Fruit fly (Drosophila melanogaster) whole organism, embryonic: ENCODE results near the gene CG15814.

ENCODE experiments used
- ATbp ChIP-seq: fragments of 200-800 bp; sonication (Bioruptor generic); optimal IDR thresholded peaks from 2 replicates; lab custom pipeline; 2017; ENCODE audit warnings: missing biosample characterization, mild to moderate bottlenecking, missing genetic modification characterization, missing genetic modification reagents
- Aef1 ChIP-seq: fragments of 200-800 bp; sonication (Bioruptor generic); IDR thresholded peaks from 3 replicates; pipeline ENCODE4 v1.3.6; 2022; ENCODE audit warnings: missing biosample characterization, missing genetic modification characterization
- Atf6 ChIP-seq: fragments of 200-800 bp; sonication (Bioruptor generic); IDR thresholded peaks from 2 replicates; pipeline ENCODE4 v1.3.6; 2022; ENCODE audit warnings: missing biosample characterization, missing genetic modification characterization
- Bdp1 ChIP-seq: fragments of 200-800 bp; sonication (Bioruptor generic); optimal IDR thresholded peaks from 3 replicates; lab custom pipeline; 2016; ENCODE audit warnings: missing biosample characterization, missing genetic modification characterization
- CG11247 ChIP-seq: fragments of 200-800 bp; sonication (Bioruptor generic); IDR thresholded peaks from 2 replicates; pipeline ENCODE4 v1.3.6; 2022; ENCODE audit warnings: missing biosample characterization, missing genetic modification characterization
- CG11456 ChIP-seq: fragments of 200-800 bp; sonication (Bioruptor generic); IDR thresholded peaks from 3 replicates; pipeline ENCODE4 v1.3.6; 2022; ENCODE audit warnings: missing biosample characterization, missing genetic modification characterization
- CG11696 ChIP-seq: fragments of 200-800 bp; sonication (Bioruptor generic); IDR thresholded peaks from 2 replicates; pipeline ENCODE4 v1.3.6; 2022; ENCODE audit warnings: missing biosample characterization, missing genetic modification characterization
- CG12942 ChIP-seq: fragments of 200-800 bp; sonication (Bioruptor generic); optimal IDR thresholded peaks from 3 replicates; lab custom pipeline; 2016; ENCODE audit warnings: missing biosample characterization, missing genetic modification characterization
- CG14014 ChIP-seq: fragments of 200-800 bp; sonication (Bioruptor generic); IDR thresholded peaks from 2 replicates; pipeline ENCODE4 v1.3.6; 2022; ENCODE audit warnings: missing biosample characterization, missing genetic modification characterization
- CG14050 ChIP-seq: fragments of 200-800 bp; sonication (Bioruptor generic); IDR thresholded peaks from 3 replicates; pipeline ENCODE4 v1.3.6; 2022; ENCODE audit warnings: missing biosample characterization, missing genetic modification characterization
- CG14965 ChIP-seq: fragments of 200-800 bp; sonication (Bioruptor generic); optimal IDR thresholded peaks from 2 replicates; lab custom pipeline; 2016; ENCODE audit warnings: missing biosample characterization, missing genetic modification characterization, borderline replicate concordance
- CG15073 ChIP-seq: fragments of 200-800 bp; sonication (Bioruptor generic); optimal IDR thresholded peaks from 2 replicates; lab custom pipeline; 2016; ENCODE audit warnings: missing biosample characterization, missing genetic modification characterization
- CG17328 ChIP-seq: fragments of 200-800 bp; sonication (Bioruptor generic); IDR thresholded peaks from 2 replicates; pipeline ENCODE4 v1.3.6; 2022; ENCODE audit warnings: missing biosample characterization, missing genetic modification characterization
- CG1792 ChIP-seq: fragments of 200-800 bp; sonication (Bioruptor generic); optimal IDR thresholded peaks from 2 replicates; lab custom pipeline; 2016; ENCODE audit warnings: missing biosample characterization, missing genetic modification characterization
- CG1832 ChIP-seq: fragments of 200-800 bp; sonication (Bioruptor generic); optimal IDR thresholded peaks from 2 replicates; lab custom pipeline; 2017; ENCODE audit warnings: missing biosample characterization, mild to moderate bottlenecking, missing genetic modification characterization, inconsistent platforms
- CG2202 ChIP-seq: fragments of 200-800 bp; sonication (Bioruptor generic); optimal IDR thresholded peaks from 2 replicates; lab custom pipeline; 2018; ENCODE audit warnings: missing biosample characterization, mild to moderate bottlenecking, missing genetic modification characterization
- CG32767 ChIP-seq: fragments of 200-800 bp; sonication (Bioruptor generic); IDR thresholded peaks from 2 replicates; pipeline ENCODE4 v1.3.6; 2022; ENCODE audit warnings: missing biosample characterization, missing genetic modification characterization
- CG34422 ChIP-seq: fragments of 200-800 bp; sonication (Bioruptor generic); IDR thresholded peaks from 3 replicates; pipeline ENCODE4 v1.3.6; 2022; ENCODE audit warnings: missing biosample characterization, missing genetic modification characterization
- CG42726 ChIP-seq: fragments of 200-800 bp; sonication (Bioruptor generic); IDR thresholded peaks from 2 replicates; pipeline ENCODE4 v1.3.6; 2022; ENCODE audit warnings: missing biosample characterization, missing genetic modification characterization; ENCODE audit not compliant: partially characterized antibody
- CG6791 ChIP-seq: fragments of 200-800 bp; sonication (Bioruptor generic); IDR thresholded peaks from 3 replicates; pipeline ENCODE4 v1.3.6; 2022; ENCODE audit warnings: missing biosample characterization, missing genetic modification characterization; ENCODE audit not compliant: partially characterized antibody
- CG8089 ChIP-seq: fragments of 200-800 bp; sonication (Bioruptor generic); optimal IDR thresholded peaks from 3 replicates; lab custom pipeline; 2016; ENCODE audit warnings: missing biosample characterization, missing genetic modification characterization
- CG8388 ChIP-seq: fragments of 200-800 bp; sonication (Bioruptor generic); optimal IDR thresholded peaks from 2 replicates; lab custom pipeline; 2019; ENCODE audit warnings: missing biosample characterization, mild to moderate bottlenecking, missing genetic modification characterization, moderate library complexity
- Chrac-16 ChIP-seq: fragments of 200-800 bp; sonication (Bioruptor generic); optimal IDR thresholded peaks from 3 replicates; lab custom pipeline; 2016; ENCODE audit warnings: missing biosample characterization, missing genetic modification characterization
- D19A ChIP-seq: fragments of 200-800 bp; optimal IDR thresholded peaks from 3 replicates; lab custom pipeline; 2019; ENCODE audit warnings: missing biosample characterization, mild to moderate bottlenecking, missing genetic modification characterization, moderate library complexity
- Dfd ChIP-seq, 2 experiments: fragments of >200 bp; optimal IDR thresholded peaks; 2 replicates each; lab custom pipeline; 2017; ENCODE audit warnings: missing biosample characterization in 2 of 2, missing genetic modification characterization in 2 of 2
- HLH54F ChIP-seq: fragments of 200-800 bp; sonication (Bioruptor generic); optimal IDR thresholded peaks from 3 replicates; lab custom pipeline; 2016; ENCODE audit warnings: missing biosample characterization, missing genetic modification characterization
- Kr ChIP-seq: fragments of 200-800 bp; sonication (Bioruptor generic); optimal IDR thresholded peaks from 2 replicates; lab custom pipeline; 2017; ENCODE audit warnings: missing biosample characterization, mild to moderate bottlenecking, missing genetic modification characterization
- Neu2 ChIP-seq: fragments of 200-800 bp; sonication (Bioruptor generic); optimal IDR thresholded peaks from 3 replicates; lab custom pipeline; 2016; ENCODE audit warnings: missing biosample characterization, missing genetic modification characterization, borderline replicate concordance
- Pdp1 ChIP-seq, 2 experiments: fragments of 200-800 bp; sonication (Bioruptor generic); optimal IDR thresholded peaks; 3 replicates each; lab custom pipeline; 2016; ENCODE audit warnings: missing biosample characterization in 2 of 2, missing genetic modification characterization in 2 of 2, mild to moderate bottlenecking in 1 of 2, moderate library complexity in 1 of 2
- Xbp1 ChIP-seq: fragments of 200-800 bp; sonication (Bioruptor generic); optimal IDR thresholded peaks from 3 replicates; lab custom pipeline; 2016; ENCODE audit warnings: missing biosample characterization, mild to moderate bottlenecking, missing genetic modification characterization
- ase ChIP-seq: fragments of 200-800 bp; sonication (Bioruptor generic); IDR thresholded peaks from 3 replicates; pipeline ENCODE4 v1.3.6; 2022; ENCODE audit warnings: missing biosample characterization, missing genetic modification characterization
- dan ChIP-seq: fragments of 200-800 bp; sonication (Bioruptor generic); IDR thresholded peaks from 2 replicates; pipeline ENCODE4 v1.3.6; 2022; ENCODE audit warnings: missing biosample characterization, missing genetic modification characterization
- dysf ChIP-seq: fragments of 200-800 bp; sonication (Bioruptor generic); IDR thresholded peaks from 3 replicates; pipeline ENCODE4 v1.3.6; 2022; ENCODE audit warnings: missing biosample characterization, missing genetic modification characterization
- ewg ChIP-seq: fragments of 200-800 bp; sonication (Bioruptor generic); optimal IDR thresholded peaks from 3 replicates; lab custom pipeline; 2017; ENCODE audit warnings: mild to moderate bottlenecking, missing biosample characterization, missing genetic modification reagents, missing genetic modification characterization
- her ChIP-seq: fragments of 200-800 bp; sonication (Bioruptor generic); optimal IDR thresholded peaks from 2 replicates; lab custom pipeline; 2016; ENCODE audit warnings: missing biosample characterization, missing genetic modification characterization
- hkb ChIP-seq, 2 experiments: fragments of 200-800 bp in 1 of 2; fragments of >200 bp in 1 of 2; sonication (Bioruptor generic) in 1 of 2; IDR thresholded peaks in 1 of 2; optimal IDR thresholded peaks in 1 of 2; 2 replicates each; pipeline versions ENCODE4 v1.3.6 to Lab custom; 2017 to 2022; ENCODE audit warnings: missing biosample characterization in 1 of 2, missing genetic modification characterization in 1 of 2
- lilli ChIP-seq: fragments of 200-800 bp; sonication (Bioruptor generic); optimal IDR thresholded peaks from 3 replicates; lab custom pipeline; 2016; ENCODE audit warnings: missing biosample characterization, missing genetic modification characterization
- maf-S ChIP-seq: fragments of 200-800 bp; sonication (Bioruptor generic); optimal IDR thresholded peaks from 2 replicates; lab custom pipeline; 2016; ENCODE audit warnings: missing biosample characterization, missing genetic modification characterization
- nmo ChIP-seq: fragments of 200-800 bp; sonication (Bioruptor generic); optimal IDR thresholded peaks from 2 replicates; lab custom pipeline; 2018; ENCODE audit warnings: missing biosample characterization, mild to moderate bottlenecking, missing genetic modification characterization, moderate library complexity
- pnt ChIP-seq: fragments of 200-800 bp; sonication (Bioruptor generic); optimal IDR thresholded peaks from 3 replicates; lab custom pipeline; 2016; ENCODE audit warnings: missing biosample characterization, missing genetic modification characterization
- pum ChIP-seq: fragments of 200-800 bp; sonication (Bioruptor generic); optimal IDR thresholded peaks from 2 replicates; lab custom pipeline; 2016; ENCODE audit warnings: missing biosample characterization, missing genetic modification characterization
- rib ChIP-seq: fragments of 200-800 bp; sonication (Bioruptor generic); IDR thresholded peaks from 2 replicates; pipeline ENCODE4 v1.3.6; 2022; ENCODE audit warnings: missing biosample characterization, missing genetic modification characterization
- ro ChIP-seq: fragments of 200-800 bp; sonication (Bioruptor generic); IDR thresholded peaks from 2 replicates; pipeline ENCODE4 v1.3.6; 2022; ENCODE audit warnings: missing biosample characterization, missing genetic modification characterization
- scrt ChIP-seq: fragments of 200-800 bp; sonication (Bioruptor generic); optimal IDR thresholded peaks from 2 replicates; lab custom pipeline; 2018; ENCODE audit warnings: missing biosample characterization, mild to moderate bottlenecking, missing genetic modification characterization, moderate library complexity
- sd ChIP-seq: fragments of 200-800 bp; sonication (Bioruptor generic); optimal IDR thresholded peaks from 3 replicates; lab custom pipeline; 2018; ENCODE audit warnings: missing biosample characterization, mild to moderate bottlenecking, missing genetic modification characterization, moderate library complexity
- sob ChIP-seq: fragments of 200-800 bp; sonication (Bioruptor generic); IDR thresholded peaks from 2 replicates; pipeline ENCODE4 v1.3.6; 2022; ENCODE audit warnings: missing biosample characterization, missing genetic modification characterization
- stwl ChIP-seq: fragments of 200-800 bp; sonication (Bioruptor generic); optimal IDR thresholded peaks from 3 replicates; lab custom pipeline; 2018; ENCODE audit warnings: missing biosample characterization, mild to moderate bottlenecking, missing genetic modification characterization, moderate library complexity
- tin ChIP-seq: fragments of 200-800 bp; sonication (Bioruptor generic); optimal IDR thresholded peaks from 3 replicates; lab custom pipeline; 2016; ENCODE audit warnings: missing biosample characterization, missing genetic modification characterization
- wek ChIP-seq: fragments of 200-800 bp; sonication (Bioruptor generic); optimal IDR thresholded peaks from 3 replicates; lab custom pipeline; 2018; ENCODE audit warnings: missing biosample characterization, mild to moderate bottlenecking, missing genetic modification characterization, moderate library complexity
- yki ChIP-seq: fragments of >200 bp; optimal IDR thresholded peaks from 3 replicates; lab custom pipeline; 2018

Gene CG15814

DNA sequence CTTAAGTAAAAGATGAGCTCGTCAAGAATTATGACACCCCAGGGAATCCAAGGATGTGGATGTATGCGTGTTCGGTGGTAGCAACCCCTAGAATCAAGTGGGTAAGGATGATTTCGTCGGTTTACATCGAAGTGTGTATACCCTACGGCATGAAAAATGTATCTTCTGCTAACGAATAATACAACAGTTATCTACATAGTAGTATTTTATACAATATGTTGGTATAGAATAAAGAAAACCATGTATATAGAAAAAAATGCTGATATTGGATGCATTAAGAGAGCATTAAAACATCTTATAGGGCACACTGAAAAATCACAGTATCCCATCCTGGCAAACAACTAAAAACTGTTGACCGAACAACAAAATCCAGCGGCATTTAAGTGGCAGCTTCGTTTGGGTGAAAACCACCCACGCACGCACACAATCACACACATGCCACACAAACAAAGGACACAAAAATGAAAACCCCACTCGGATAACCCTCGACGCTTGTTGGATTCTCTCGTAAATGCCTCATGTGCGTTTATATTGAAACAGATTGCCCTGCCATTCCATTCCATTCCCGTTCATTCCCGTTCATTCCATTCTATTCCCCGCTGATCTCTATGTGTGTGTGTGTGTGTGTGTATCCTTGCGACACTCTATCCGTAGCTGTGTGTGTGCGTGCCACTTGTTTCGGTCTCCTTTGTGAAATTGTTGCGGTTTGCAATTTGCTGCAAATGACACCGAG lies 50.9 kb downstream of the CG15814 start (continued):
- TF ChIP-seq maf-S (GFP tag; lab: Kevin White, UChicago) (no peak), CG8388 (peak; percentile 43), CG14050 (no peak), CG14014 (no peak), dan (no peak), Chrac-16 (GFP tag; lab: Kevin White, UChicago) (peak; percentile 8), CG1832 (GFP tag; lab: Kevin White, UChicago) (no peak), her (GFP tag; lab: Kevin White, UChicago) (no peak), Pdp1 (GFP tag; optimal IDR thresholded peaks at IDR 0.05; lab: Kevin White, UChicago) (peak in 1 of 2 experiments; percentile 4), CG17328 (GFP tag; lab: Robert Waterston, UW) (peak; percentile 49; the same call in 1 of the 2 replicates), hkb (optimal IDR thresholded peaks at IDR 0.05; lab: Kevin White, UChicago) (no peak), hkb (GFP tag; IDR thresholded peaks at IDR 0.05; lab: Robert Waterston, UW) (no peak), sob (GFP tag; lab: Robert Waterston, UW) (no peak), CG11247 (GFP tag; lab: Robert Waterston, UW) (no peak), scrt (GFP tag; lab: Kevin White, UChicago) (peak; percentile 16), sd (tag; lab: Kevin White, UChicago) (no peak), CG34422 (GFP tag; lab: Robert Waterston, UW) (no peak), pnt (GFP tag; lab: Kevin White, UChicago) (no peak), CG32767 (0 out of 2 replicates have a peak, but pooled peaks have one; percentile 16), CG11696 (GFP tag; lab: Robert Waterston, UW) (no peak), Kr (GFP tag; lab: Kevin White, UChicago) (no peak), CG6791 (GFP tag; lab: Robert Waterston, UW) (no peak), nmo (GFP tag; lab: Kevin White, UChicago) (peak; percentile 60), Bdp1 (GFP tag; lab: Kevin White, UChicago) (no peak), CG14965 (GFP tag; lab: Kevin White, UChicago) (no peak), CG11456 (no peak), yki (lab: Kevin White, UChicago) (no peak), ATbp (GFP tag; lab: Kevin White, UChicago) (peak; percentile 25), D19A (tag; lab: Kevin White, UChicago) (peak; percentile 95), Atf6 (GFP tag; lab: Robert Waterston, UW) (no peak), stwl (tag; lab: Kevin White, UChicago) (no peak), tin (no peak), ro (GFP tag; lab: Robert Waterston, UW) (no peak), CG1792 (GFP tag; lab: Kevin White, UChicago) (no peak), wek (GFP tag; lab: Kevin White, UChicago) (no peak), CG2202 (tag; lab: Kevin White, UChicago) (no peak), Xbp1 (peak; percentile 15), dysf (GFP tag; lab: Robert Waterston, UW) (peak; percentile 48; the same call in 2 of the 3 replicates), CG12942 (no peak), Dfd (GFP tag; optimal IDR thresholded peaks at IDR 0.05; lab: Kevin White, UChicago) (no peak), ase (no peak), ewg (GFP tag; lab: Kevin White, UChicago) (no peak), rib (GFP tag; lab: Robert Waterston, UW) (no peak), HLH54F (GFP tag; lab: Kevin White, UChicago) (no peak), Neu2 (GFP tag; lab: Kevin White, UChicago) (no peak), CG15073 (GFP tag; lab: Kevin White, UChicago) (no peak), CG42726 (GFP tag; lab: Robert Waterston, UW) (no peak), CG8089 (GFP tag; lab: Kevin White, UChicago) (no peak), Aef1 (GFP tag; lab: Robert Waterston, UW) (no peak), lilli (GFP tag; lab: Kevin White, UChicago) (no peak), pum (GFP tag; lab: Kevin White, UChicago) (no peak)
